Worm (Caenorhabditis elegans) whole organism, L1 larva: Measurements from ENCODE around the gene spig-9.

Experiments
- lin-15B ChIP-seq: fragments of 150-350 bp; sonication (generic microtip); optimal IDR thresholded peaks from 3 replicates; lab custom pipeline; 2014; ENCODE audit warnings: missing biosample characterization, missing genetic modification characterization
- nhr-11 ChIP-seq: fragments of 150-350 bp; optimal IDR thresholded peaks from 2 replicates; lab custom pipeline; 2014; ENCODE audit warnings: missing biosample characterization, missing genetic modification characterization
- nhr-12 ChIP-seq: sonication (generic microtip); optimal IDR thresholded peaks from 2 replicates; lab custom pipeline; 2017; ENCODE audit warnings: missing biosample characterization, missing genetic modification characterization

DNA sequence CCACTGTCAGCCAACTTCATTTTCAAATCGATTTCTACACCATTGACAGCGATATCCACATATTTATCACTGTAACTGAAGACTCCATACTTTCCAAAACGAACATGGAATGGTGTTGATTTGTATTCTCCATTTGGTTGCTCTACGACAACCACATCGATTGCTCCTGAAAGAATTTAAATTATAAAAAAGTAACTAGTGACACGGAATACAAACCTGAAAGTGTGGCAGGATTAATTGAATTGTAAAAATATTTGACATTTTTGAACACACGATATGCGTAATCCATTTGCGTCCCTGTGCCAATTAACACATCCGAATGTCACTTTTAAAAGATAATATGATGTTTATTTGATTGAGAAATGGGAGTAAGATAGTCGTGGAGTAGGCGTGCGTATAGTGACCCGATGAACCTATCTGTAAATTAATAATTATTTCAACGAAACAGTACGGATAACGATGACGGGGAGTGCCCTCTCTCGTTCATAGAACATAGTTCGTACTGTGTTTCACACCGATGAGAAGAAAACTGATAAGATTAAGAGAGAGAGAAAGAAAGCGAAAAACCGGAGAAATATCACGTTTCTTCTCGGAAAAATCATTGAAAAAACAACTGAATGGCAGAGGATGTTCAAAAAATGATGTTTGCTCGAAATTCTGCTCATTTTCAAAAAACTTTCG, 42.2 kb upstream of the spig-9 start, which contains the start of gene lpin-1:
- TF ChIP-seq lin-15B, result no peak
- TF ChIP-seq nhr-12, result no peak
- no peak for TF ChIP-seq nhr-11 (tag; lab: Kevin White, UChicago)
